Worm (Caenorhabditis elegans) whole organism, L4 larva: ENCODE measurements around the gene ehn-3.

Experiments
- F10B5.3 ChIP-seq: sonication (generic microtip); optimal IDR thresholded peaks from 2 replicates; lab custom pipeline; 2016; ENCODE audit warnings: mild to moderate bottlenecking, missing genetic modification characterization, missing compliant biosample characterization
- F26F4.8 ChIP-seq: fragments of 200-800 bp; sonication (Bioruptor generic); conservative IDR thresholded peaks from 2 replicates; pipeline ENCODE4 v1.3.6; 2022; ENCODE audit warnings: missing genetic modification characterization, missing compliant biosample characterization
- F44E2.7 ChIP-seq: fragments of 200-800 bp; sonication (Bioruptor generic); IDR thresholded peaks from 2 replicates; pipeline ENCODE4 v2.1.2; 2022; ENCODE audit warnings: missing genetic modification characterization, missing compliant biosample characterization
- Y105C5A.15 ChIP-seq: fragments of 200-800 bp; sonication (Bioruptor generic); IDR thresholded peaks from 2 replicates; pipeline ENCODE4 v1.3.6; 2022; ENCODE audit warnings: missing genetic modification characterization, missing compliant biosample characterization
- Y48G9A.11 ChIP-seq: fragments of 200-800 bp; sonication (Bioruptor generic); IDR thresholded peaks from 2 replicates; pipeline ENCODE4 v1.3.6; 2022; ENCODE audit warnings: missing genetic modification reagents, missing genetic modification characterization, missing compliant biosample characterization
- ZK337.2 ChIP-seq: fragments of 200-800 bp; sonication (Bioruptor generic); IDR thresholded peaks from 2 replicates; pipeline ENCODE4 v1.3.6; 2022; ENCODE audit warnings: missing genetic modification reagents, missing genetic modification characterization, missing compliant biosample characterization
- aha-1 ChIP-seq: fragments of 150-350 bp; peaks from one replicate; lab custom pipeline; 2014; ENCODE audit warnings: missing biosample characterization, missing genetic modification characterization
- arid-1 ChIP-seq: fragments of 200-800 bp; sonication (Bioruptor generic); conservative IDR thresholded peaks from 2 replicates; pipeline ENCODE4 v1.3.6; 2022; ENCODE audit warnings: missing genetic modification reagents, missing genetic modification characterization, missing compliant biosample characterization
- ceh-20 ChIP-seq: fragments of 200-800 bp; sonication (Bioruptor generic); IDR thresholded peaks from 2 replicates; pipeline ENCODE4 v1.3.6; 2022; ENCODE audit warnings: missing genetic modification reagents, missing genetic modification characterization, missing compliant biosample characterization
- ceh-44 ChIP-seq: fragments of 200-800 bp; sonication (Bioruptor generic); IDR thresholded peaks from 2 replicates; pipeline ENCODE4 v1.3.6; 2022; ENCODE audit warnings: missing genetic modification reagents, missing genetic modification characterization, missing compliant biosample characterization
- daf-12 ChIP-seq: fragments of 150-350 bp; optimal IDR thresholded peaks from 2 replicates; lab custom pipeline; 2014; ENCODE audit warnings: missing biosample characterization, missing genetic modification reagents, missing genetic modification characterization
- daf-16 ChIP-seq, 3 experiments: sonication (generic microtip); optimal IDR thresholded peaks; 2 replicates each; lab custom pipeline; 2016 to 2017; ENCODE audit warnings: missing genetic modification characterization in 3 of 3, missing genetic modification reagents in 3 of 3, mild to moderate bottlenecking in 2 of 3, missing compliant biosample characterization in 2 of 3, missing biosample characterization in 1 of 3, moderate library complexity in 1 of 3
- daf-8 ChIP-seq: fragments of 200-800 bp; sonication (Bioruptor generic); IDR thresholded peaks from 2 replicates; pipeline ENCODE4 v1.3.6; 2022; ENCODE audit warnings: missing genetic modification characterization, missing compliant biosample characterization
- dve-1 ChIP-seq: sonication (generic microtip); optimal IDR thresholded peaks from 2 replicates; lab custom pipeline; 2017; ENCODE audit warnings: antibody characterized with exemption, mild to moderate bottlenecking, missing genetic modification characterization, missing compliant biosample characterization; ENCODE audit not compliant: insufficient read depth
- egl-43 ChIP-seq: fragments of 200-800 bp; sonication (Bioruptor generic); IDR thresholded peaks from 2 replicates; pipeline ENCODE4 v1.3.6; 2022; ENCODE audit warnings: missing genetic modification reagents, missing genetic modification characterization, missing compliant biosample characterization
- fkh-10 ChIP-seq: fragments of 150-350 bp; optimal IDR thresholded peaks from 2 replicates; lab custom pipeline; 2014; ENCODE audit warnings: missing biosample characterization, missing genetic modification reagents, missing genetic modification characterization
- gei-8 ChIP-seq: fragments of 200-800 bp; sonication (Bioruptor generic); optimal IDR thresholded peaks from 2 replicates; lab custom pipeline; 2018; ENCODE audit warnings: mild to moderate bottlenecking, missing genetic modification characterization, missing compliant biosample characterization
- hif-1 ChIP-seq, 2 experiments: sonication (generic microtip); optimal IDR thresholded peaks; 2 replicates each; lab custom pipeline; 2016 to 2017; ENCODE audit warnings: missing compliant biosample characterization in 2 of 2, missing genetic modification characterization in 2 of 2, missing genetic modification reagents in 2 of 2, missing genotype in 2 of 2, mild to moderate bottlenecking in 1 of 2
- hlh-11 ChIP-seq: fragments of 200-800 bp; sonication (Bioruptor generic); optimal IDR thresholded peaks from 2 replicates; lab custom pipeline; 2018; ENCODE audit warnings: mild to moderate bottlenecking, missing genetic modification characterization, missing compliant biosample characterization
- hlh-30 ChIP-seq: sonication (generic microtip); optimal IDR thresholded peaks from 2 replicates; lab custom pipeline; 2017; ENCODE audit warnings: antibody characterized with exemption, mild to moderate bottlenecking, missing genetic modification characterization, missing compliant biosample characterization; ENCODE audit not compliant: insufficient read depth
- lim-7 ChIP-seq: fragments of 200-800 bp; sonication (Bioruptor generic); IDR thresholded peaks from 2 replicates; pipeline ENCODE4 v1.3.6; 2022; ENCODE audit warnings: missing genetic modification characterization, missing compliant biosample characterization
- lin-13 ChIP-seq: fragments of 150-350 bp; optimal IDR thresholded peaks from 2 replicates; lab custom pipeline; 2014; ENCODE audit warnings: missing biosample characterization, missing genetic modification reagents, missing genetic modification characterization
- lin-29 ChIP-seq: fragments of 200-800 bp; sonication (Bioruptor generic); IDR thresholded peaks from 2 replicates; pipeline ENCODE4 v1.3.6; 2022; ENCODE audit warnings: missing genetic modification reagents, missing genetic modification characterization, missing compliant biosample characterization
- lin-38 ChIP-seq: fragments of 200-800 bp; sonication (Bioruptor generic); IDR thresholded peaks from 2 replicates; pipeline ENCODE4 v1.3.6; 2022; ENCODE audit warnings: missing genetic modification reagents, missing genetic modification characterization, missing compliant biosample characterization
- lin-39 ChIP-seq: fragments of 150-350 bp; optimal IDR thresholded peaks from 2 replicates; lab custom pipeline; 2014; ENCODE audit warnings: missing biosample characterization, missing genetic modification reagents, missing genetic modification characterization
- lsy-2 ChIP-seq, 2 experiments: fragments of 150-350 bp in 1 of 2; sonication (generic microtip) in 1 of 2; optimal IDR thresholded peaks; 2 replicates each; lab custom pipeline; 2014 to 2017; ENCODE audit warnings: missing biosample characterization in 2 of 2, missing genetic modification characterization in 2 of 2
- madf-5 ChIP-seq, 2 experiments: fragments of 200-800 bp; sonication (Bioruptor generic); IDR thresholded peaks; 2 replicates each; pipeline ENCODE4 v1.3.6; 2022; ENCODE audit warnings: missing compliant biosample characterization in 2 of 2, missing genetic modification characterization in 2 of 2
- mdl-1 ChIP-seq, 2 experiments: fragments of 150-350 bp in 1 of 2; sonication (generic microtip) in 1 of 2; optimal IDR thresholded peaks; 2 replicates each; lab custom pipeline; 2014 to 2017; ENCODE audit warnings: missing biosample characterization in 2 of 2, missing genetic modification characterization in 2 of 2
- mdt-29 ChIP-seq: fragments of 200-800 bp; sonication (Bioruptor generic); IDR thresholded peaks from 2 replicates; pipeline ENCODE4 v1.3.6; 2022; ENCODE audit warnings: missing genetic modification reagents, missing genetic modification characterization, missing compliant biosample characterization
- mes-2 ChIP-seq: sonication (generic microtip); optimal IDR thresholded peaks from 2 replicates; lab custom pipeline; 2016; ENCODE audit warnings: missing genotype, mild to moderate bottlenecking, missing genetic modification characterization, missing compliant biosample characterization; ENCODE audit not compliant: poor library complexity, severe bottlenecking
- mxl-3 ChIP-seq: fragments of 200-800 bp; sonication (Bioruptor generic); optimal IDR thresholded peaks from 2 replicates; lab custom pipeline; 2018; ENCODE audit warnings: mild to moderate bottlenecking, missing genetic modification characterization, missing compliant biosample characterization
- nhr-102 ChIP-seq: sonication (generic microtip); optimal IDR thresholded peaks from 2 replicates; lab custom pipeline; 2016; ENCODE audit warnings: mild to moderate bottlenecking, missing genetic modification characterization, moderate library complexity, missing compliant biosample characterization
- nhr-42 ChIP-seq: fragments of 200-800 bp; sonication (Bioruptor generic); IDR thresholded peaks from 2 replicates; pipeline ENCODE4 v1.3.6; 2022; ENCODE audit warnings: missing genetic modification characterization, missing compliant biosample characterization
- nhr-77 ChIP-seq: fragments of 150-350 bp; optimal IDR thresholded peaks from 2 replicates; lab custom pipeline; 2014; ENCODE audit warnings: missing biosample characterization, missing genetic modification characterization
- pha-4 ChIP-seq, 2 experiments: fragments of 150-350 bp in 1 of 2; fragments of 200-800 bp in 1 of 2; sonication (Bioruptor generic) in 1 of 2; IDR thresholded peaks in 1 of 2; optimal IDR thresholded peaks in 1 of 2; 2 replicates each; pipeline versions ENCODE4 v1.3.6 to Lab custom; 2014 to 2022; ENCODE audit warnings: missing genetic modification characterization in 2 of 2, missing genetic modification reagents in 2 of 2, missing biosample characterization in 1 of 2, missing compliant biosample characterization in 1 of 2
- php-3 ChIP-seq: fragments of 200-800 bp; sonication (Bioruptor generic); IDR thresholded peaks from 2 replicates; pipeline ENCODE4 v1.3.6; 2022; ENCODE audit warnings: missing genetic modification reagents, missing genetic modification characterization, missing compliant biosample characterization
- pqm-1 ChIP-seq: sonication (generic microtip); optimal IDR thresholded peaks from 2 replicates; lab custom pipeline; 2017; ENCODE audit warnings: missing biosample characterization, missing genetic modification characterization
- rbr-2 ChIP-seq: sonication (generic microtip); optimal IDR thresholded peaks from 2 replicates; lab custom pipeline; 2016; ENCODE audit warnings: missing genotype, missing genetic modification characterization, missing compliant biosample characterization
- sdz-12 ChIP-seq: fragments of 200-800 bp; sonication (Bioruptor generic); optimal IDR thresholded peaks from 2 replicates; lab custom pipeline; 2018; ENCODE audit warnings: mild to moderate bottlenecking, missing genetic modification characterization, missing compliant biosample characterization
- snpc-4 ChIP-seq: fragments of 150-350 bp; optimal IDR thresholded peaks from 2 replicates; lab custom pipeline; 2014; ENCODE audit warnings: missing biosample characterization, missing genetic modification characterization
- unc-62 ChIP-seq, 3 experiments: fragments of 150-350 bp in 1 of 3; sonication (generic microtip); optimal IDR thresholded peaks in 2 of 3; peaks in 1 of 3; 1 replicate in 1 of 3; 2 replicates in 2 of 3; lab custom pipeline; 2014 to 2017; ENCODE audit warnings: missing biosample characterization in 3 of 3, missing genetic modification characterization in 3 of 3, missing genetic modification reagents in 3 of 3, missing genotype in 1 of 3
- zag-1 ChIP-seq: fragments of 150-350 bp; optimal IDR thresholded peaks from 2 replicates; lab custom pipeline; 2014; ENCODE audit warnings: missing biosample characterization, missing genetic modification characterization
- zfp-2 ChIP-seq: sonication (generic microtip); optimal IDR thresholded peaks from 2 replicates; lab custom pipeline; 2016; ENCODE audit warnings: mild to moderate bottlenecking, missing genetic modification characterization, missing compliant biosample characterization
- zfp-3 ChIP-seq: fragments of 200-800 bp; sonication (Bioruptor generic); conservative IDR thresholded peaks from 2 replicates; pipeline ENCODE4 v1.3.6; 2022; ENCODE audit warnings: missing genetic modification reagents, missing genetic modification characterization, missing compliant biosample characterization
- zip-11 ChIP-seq: fragments of 200-800 bp; sonication (Bioruptor generic); IDR thresholded peaks from 2 replicates; pipeline ENCODE4 v1.3.6; 2022; ENCODE audit warnings: missing genetic modification characterization, missing compliant biosample characterization

ehn-3 gene

ce11 chrIV:5370914-5371313 lies 48.1 kb downstream of the ehn-3 start (continued):
- no peak for TF ChIP-seq Y48G9A.11 (GFP tag; lab: Robert Waterston, UW)
- no peak for TF ChIP-seq lin-13 (GFP tag; lab: Kevin White, UChicago)
- no peak for TF ChIP-seq daf-16 (GFP tag; optimal IDR thresholded peaks at IDR 0.05; lab: Kevin White, UChicago)
- no peak for TF ChIP-seq daf-16 (tag; optimal IDR thresholded peaks at IDR 0.05; lab: Kevin White, UChicago)
- TF ChIP-seq arid-1 (GFP tag; lab: Robert Waterston, UW), result no peak
- no peak for TF ChIP-seq daf-8 (GFP tag; lab: Robert Waterston, UW)
- no peak for TF ChIP-seq Y105C5A.15 (GFP tag; lab: Robert Waterston, UW)
- no peak for TF ChIP-seq lim-7
- no peak for TF ChIP-seq lin-39
- TF ChIP-seq pqm-1 (tag; lab: Kevin White, UChicago), result no peak
- TF ChIP-seq F10B5.3, result no peak
- 0 out of 2 replicates have a peak, but pooled peaks have one; percentile 15 for TF ChIP-seq F44E2.7 (GFP tag; lab: Robert Waterston, UW)
- TF ChIP-seq snpc-4, result no peak
- TF ChIP-seq aha-1 (tag; lab: Kevin White, UChicago), result peak; percentile 43
- TF ChIP-seq ceh-20 (GFP tag; lab: Robert Waterston, UW), result no peak

DNA sequence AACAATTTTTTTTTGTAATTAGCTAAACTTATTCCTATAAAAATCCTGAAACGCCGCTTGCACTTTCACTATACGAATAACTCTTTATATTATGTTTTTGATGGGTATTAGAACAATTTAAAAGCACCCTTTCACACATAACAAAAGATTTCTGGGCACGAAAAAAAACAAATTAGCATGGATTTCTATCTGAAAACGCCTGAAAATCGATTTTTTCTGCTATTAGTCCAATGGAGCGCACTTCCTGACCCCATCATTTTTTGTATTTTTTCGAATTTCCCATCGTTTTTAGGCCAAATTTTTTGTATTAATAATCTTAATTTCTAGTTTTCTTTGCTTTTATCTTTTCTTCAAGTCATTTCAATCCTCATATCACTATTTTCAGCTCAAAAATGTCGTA lies 49.6 kb downstream of the ehn-3 start, which contains the start of gene F41H10.3:
Gene F41H10.3, plus strand, starts transcription at position 388 of the 400 bp plus-strand sequence.
- TF ChIP-seq lin-38 (GFP tag; lab: Robert Waterston, UW) (peak; percentile 61), hlh-11 (tag; lab: Kevin White, UChicago) (no peak), aha-1 (tag; lab: Kevin White, UChicago) (peak; percentile 57), nhr-77 (tag; lab: Kevin White, UChicago) (no peak), unc-62 (GFP tag; optimal IDR thresholded peaks at IDR 0.05 in 1 of 2; lab: Kevin White, UChicago) (no peak), unc-62 (tag; optimal IDR thresholded peaks at IDR 0.05; lab: Kevin White, UChicago) (no peak), php-3 (GFP tag; lab: Robert Waterston, UW) (no peak)

DNA sequence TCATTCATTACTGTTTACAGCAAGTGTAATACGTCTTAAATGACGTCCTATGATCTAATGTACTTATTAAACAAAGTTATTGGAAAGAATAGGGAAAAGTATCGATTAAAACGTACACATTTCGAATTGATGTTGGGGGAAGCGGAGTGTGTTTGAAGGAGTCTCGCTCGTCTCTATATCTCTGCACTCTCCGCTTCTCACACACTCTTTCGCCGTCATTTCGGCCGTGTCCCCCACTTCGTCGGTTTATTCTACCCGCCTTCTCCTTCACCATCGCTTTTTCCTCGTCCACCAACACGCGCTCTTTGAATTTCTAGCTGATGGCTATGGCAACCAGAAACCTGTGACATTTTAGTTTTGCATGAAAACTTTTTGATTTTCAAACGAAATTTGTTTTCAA lies 50.2 kb downstream of the ehn-3 start:
- TF ChIP-seq mdt-29 (GFP tag; lab: Robert Waterston, UW) (no peak), egl-43 (no peak), zag-1 (tag; lab: Kevin White, UChicago) (no peak), lin-29 (GFP tag; lab: Robert Waterston, UW) (no peak), fkh-10 (GFP tag; lab: Kevin White, UChicago) (peak; percentile 43), nhr-42 (GFP tag; lab: Robert Waterston, UW) (no peak), hlh-30 (tag; lab: Kevin White, UChicago) (peak; percentile 69), Y105C5A.15 (GFP tag; lab: Robert Waterston, UW) (no peak), lsy-2 (tag; optimal IDR thresholded peaks at IDR 0.05; lab: Kevin White, UChicago) (peak in 1 of 2 experiments; percentile 50), lin-38 (GFP tag; lab: Robert Waterston, UW) (peak; percentile 65), ZK337.2 (GFP tag; lab: Robert Waterston, UW) (no peak), arid-1 (GFP tag; lab: Robert Waterston, UW) (no peak; the same call in 1 of the 2 replicates), zfp-3 (GFP tag; lab: Robert Waterston, UW) (no peak), nhr-102 (tag; lab: Kevin White, UChicago) (no peak), zfp-2 (tag; lab: Kevin White, UChicago) (no peak), mdl-1 (tag; optimal IDR thresholded peaks at IDR 0.05; lab: Kevin White, UChicago) (peak in 1 of 2 experiments; percentile 39), aha-1 (tag; lab: Kevin White, UChicago) (peak; percentile 26), daf-12 (tag; lab: Kevin White, UChicago) (no peak), sdz-12 (GFP tag; lab: Kevin White, UChicago) (no peak), mxl-3 (GFP tag; lab: Kevin White, UChicago) (peak; percentile 43), lim-7 (no peak), hlh-11 (tag; lab: Kevin White, UChicago) (peak; percentile 33), dve-1 (tag; lab: Kevin White, UChicago) (peak; percentile 15), F26F4.8 (GFP tag; lab: Robert Waterston, UW) (no peak), zip-11 (GFP tag; lab: Robert Waterston, UW) (no peak), mes-2 (tag; lab: Kevin White, UChicago) (peak; percentile 67), gei-8 (no peak), ceh-44 (no peak), hif-1 (tag; optimal IDR thresholded peaks at IDR 0.05; lab: Kevin White, UChicago) (no peak), pha-4 (GFP tag; IDR thresholded peaks at IDR 0.05; lab: Robert Waterston, UW) (no peak), pha-4 (tag; optimal IDR thresholded peaks at IDR 0.05; lab: Kevin White, UChicago) (no peak), rbr-2 (tag; lab: Kevin White, UChicago) (peak; percentile 41), madf-5 (GFP tag; IDR thresholded peaks at IDR 0.05; lab: Robert Waterston, UW) (no peak)
